Fruit fly (Drosophila melanogaster) whole organism, embryonic: ENCODE results near the gene Rpp14a.
A peak's percentile ranks its signal among the peaks of the same experiment; 100 is the strongest.

ENCODE experiments used
- Adf1 ChIP-seq: fragments of 200-800 bp; sonication (Bioruptor generic); IDR thresholded peaks from 2 replicates; pipeline ENCODE4 v1.3.6; 2022; ENCODE audit warnings: missing biosample characterization, missing genetic modification characterization
- Atf-2 ChIP-seq: fragments of 200-800 bp; sonication (Bioruptor generic); optimal IDR thresholded peaks from 2 replicates; lab custom pipeline; 2016; ENCODE audit warnings: missing biosample characterization, missing genetic modification characterization
- Awh ChIP-seq: fragments of 200-800 bp; sonication (Bioruptor generic); IDR thresholded peaks from 2 replicates; pipeline ENCODE4, ENCODE4 v1.3.6; 2022; ENCODE audit warnings: missing biosample characterization, missing genetic modification characterization
- Bdp1 ChIP-seq: fragments of 200-800 bp; sonication (Bioruptor generic); optimal IDR thresholded peaks from 3 replicates; lab custom pipeline; 2016; ENCODE audit warnings: missing biosample characterization, missing genetic modification characterization
- CG10274 ChIP-seq: fragments of 200-800 bp; sonication (Bioruptor generic); optimal IDR thresholded peaks from 3 replicates; lab custom pipeline; 2017; ENCODE audit warnings: missing biosample characterization, mild to moderate bottlenecking, missing genetic modification characterization
- CG12769 ChIP-seq: fragments of 200-800 bp; sonication (Bioruptor generic); optimal IDR thresholded peaks from 2 replicates; lab custom pipeline; 2019; ENCODE audit warnings: missing biosample characterization, mild to moderate bottlenecking, missing genetic modification characterization, moderate library complexity
- CG13424 ChIP-seq: fragments of 200-800 bp; sonication (Bioruptor generic); optimal IDR thresholded peaks from 2 replicates; lab custom pipeline; 2019; ENCODE audit warnings: missing biosample characterization, mild to moderate bottlenecking, missing genetic modification characterization, moderate library complexity
- CG14860 ChIP-seq: fragments of 200-800 bp; sonication (Bioruptor generic); IDR thresholded peaks from 3 replicates; pipeline ENCODE4 v1.3.6; 2022; ENCODE audit warnings: missing biosample characterization, missing genetic modification characterization; ENCODE audit not compliant: partially characterized antibody
- CG17802 ChIP-seq: fragments of 200-800 bp; sonication (Bioruptor generic); optimal IDR thresholded peaks from 2 replicates; lab custom pipeline; 2018; ENCODE audit warnings: missing biosample characterization, mild to moderate bottlenecking, missing genetic modification characterization, moderate library complexity
- CG2116 ChIP-seq: fragments of 200-800 bp; sonication (Bioruptor generic); optimal IDR thresholded peaks from 3 replicates; lab custom pipeline; 2018; ENCODE audit warnings: missing biosample characterization, mild to moderate bottlenecking, missing genetic modification characterization
- CG31388 ChIP-seq: fragments of 200-800 bp; sonication (Bioruptor generic); optimal IDR thresholded peaks from 2 replicates; lab custom pipeline; 2016; ENCODE audit warnings: missing biosample characterization, missing genetic modification characterization
- CG31441 ChIP-seq: fragments of 200-800 bp; sonication (Bioruptor generic); IDR thresholded peaks from 2 replicates; pipeline ENCODE4 v1.3.6; 2022; ENCODE audit warnings: missing biosample characterization, missing genetic modification characterization
- CG4360 ChIP-seq: fragments of 200-800 bp; sonication (Bioruptor generic); IDR thresholded peaks from 2 replicates; pipeline ENCODE4 v1.3.6; 2022; ENCODE audit warnings: missing biosample characterization, missing genetic modification characterization
- CG4617 ChIP-seq: fragments of 200-800 bp; sonication (Bioruptor generic); optimal IDR thresholded peaks from 3 replicates; lab custom pipeline; 2016; ENCODE audit warnings: missing biosample characterization, missing genetic modification characterization, borderline replicate concordance
- CG4730 ChIP-seq: fragments of 200-800 bp; sonication (Bioruptor generic); IDR thresholded peaks from 2 replicates; pipeline ENCODE4 v1.3.6; 2022; ENCODE audit warnings: missing biosample characterization, missing genetic modification characterization
- CG4820 ChIP-seq: fragments of 200-800 bp; sonication (Bioruptor generic); optimal IDR thresholded peaks from 3 replicates; lab custom pipeline; 2016; ENCODE audit warnings: missing biosample characterization, missing genetic modification characterization
- CG6791 ChIP-seq: fragments of 200-800 bp; sonication (Bioruptor generic); IDR thresholded peaks from 3 replicates; pipeline ENCODE4 v1.3.6; 2022; ENCODE audit warnings: missing biosample characterization, missing genetic modification characterization; ENCODE audit not compliant: partially characterized antibody
- CG8089 ChIP-seq: fragments of 200-800 bp; sonication (Bioruptor generic); optimal IDR thresholded peaks from 3 replicates; lab custom pipeline; 2016; ENCODE audit warnings: missing biosample characterization, missing genetic modification characterization
- CG9609 ChIP-seq: fragments of 200-800 bp; sonication (Bioruptor generic); optimal IDR thresholded peaks from 3 replicates; lab custom pipeline; 2016; ENCODE audit warnings: missing biosample characterization, missing genetic modification characterization
- CTCF ChIP-seq: fragments of 200-800 bp; sonication (Bioruptor generic); optimal IDR thresholded peaks from 2 replicates; lab custom pipeline; 2017; ENCODE audit warnings: missing biosample characterization, mild to moderate bottlenecking, missing genetic modification characterization, moderate library complexity
- ERR ChIP-seq: fragments of 200-800 bp; sonication (Bioruptor generic); optimal IDR thresholded peaks from 2 replicates; lab custom pipeline; 2016; ENCODE audit warnings: missing biosample characterization, missing genetic modification characterization
- Fer3 ChIP-seq: fragments of 200-800 bp; sonication (Bioruptor generic); optimal IDR thresholded peaks from 2 replicates; lab custom pipeline; 2018; ENCODE audit warnings: missing biosample characterization, mild to moderate bottlenecking, missing genetic modification characterization, moderate library complexity
- H15 ChIP-seq: fragments of 200-800 bp; sonication (Bioruptor generic); IDR thresholded peaks from 3 replicates; pipeline ENCODE4 v1.3.6; 2022; ENCODE audit warnings: missing biosample characterization, missing genetic modification characterization
- HLH4C ChIP-seq: fragments of 200-800 bp; sonication (Bioruptor generic); IDR thresholded peaks from 3 replicates; pipeline ENCODE4 v1.3.6; 2022; ENCODE audit warnings: missing biosample characterization, missing genetic modification characterization; ENCODE audit not compliant: partially characterized antibody
- Pdp1 ChIP-seq, 2 experiments: fragments of 200-800 bp; sonication (Bioruptor generic); optimal IDR thresholded peaks; 3 replicates each; lab custom pipeline; 2016; ENCODE audit warnings: missing biosample characterization in 2 of 2, missing genetic modification characterization in 2 of 2, mild to moderate bottlenecking in 1 of 2, moderate library complexity in 1 of 2
- Ptx1 ChIP-seq: fragments of 200-800 bp; sonication (Bioruptor generic); IDR thresholded peaks from 2 replicates; pipeline ENCODE4 v1.3.6; 2022; ENCODE audit warnings: missing biosample characterization, missing genetic modification characterization
- Scr ChIP-seq: fragments of 200-800 bp; sonication (Bioruptor generic); IDR thresholded peaks from 2 replicates; pipeline ENCODE4 v1.3.6; 2022; ENCODE audit warnings: missing biosample characterization, missing genetic modification characterization; ENCODE audit not compliant: partially characterized antibody
- Spps ChIP-seq: fragments of 200-800 bp; sonication (Bioruptor generic); optimal IDR thresholded peaks from 2 replicates; lab custom pipeline; 2018; ENCODE audit warnings: missing biosample characterization, mild to moderate bottlenecking, missing genetic modification characterization
- Vsx1 ChIP-seq: fragments of 200-800 bp; sonication (Bioruptor generic); optimal IDR thresholded peaks from 2 replicates; lab custom pipeline; 2017; ENCODE audit warnings: missing biosample characterization, mild to moderate bottlenecking, missing genetic modification characterization, missing genetic modification reagents
- abd-A ChIP-seq: fragments of 200-800 bp; sonication (Bioruptor generic); optimal IDR thresholded peaks from 3 replicates; lab custom pipeline; 2019; ENCODE audit warnings: missing biosample characterization, mild to moderate bottlenecking, missing genetic modification characterization, moderate library complexity
- ac ChIP-seq: fragments of 200-800 bp; sonication (Bioruptor generic); optimal IDR thresholded peaks from 3 replicates; lab custom pipeline; 2017; ENCODE audit warnings: missing biosample characterization, mild to moderate bottlenecking, missing genetic modification characterization
- bbx ChIP-seq: fragments of 200-800 bp; sonication (Bioruptor generic); IDR thresholded peaks from 2 replicates; pipeline ENCODE4 v1.3.6; 2022; ENCODE audit warnings: missing biosample characterization, missing genetic modification characterization; ENCODE audit not compliant: partially characterized antibody
- cg ChIP-seq: fragments of 200-800 bp; sonication (Bioruptor generic); optimal IDR thresholded peaks from 3 replicates; lab custom pipeline; 2019; ENCODE audit warnings: missing biosample characterization, mild to moderate bottlenecking, missing genetic modification characterization, moderate library complexity
- ci ChIP-seq: fragments of 200-800 bp; sonication (Bioruptor generic); IDR thresholded peaks from 3 replicates; pipeline ENCODE4 v1.3.6; 2022; ENCODE audit warnings: missing biosample characterization, missing genetic modification characterization
- dati ChIP-seq: fragments of 200-800 bp; sonication (Bioruptor generic); IDR thresholded peaks from 2 replicates; pipeline ENCODE4 v1.3.6; 2022; ENCODE audit warnings: missing biosample characterization, missing genetic modification characterization
- ftz-f1 ChIP-seq: fragments of 200-800 bp; sonication (Bioruptor generic); optimal IDR thresholded peaks from 2 replicates; lab custom pipeline; 2016; ENCODE audit warnings: missing biosample characterization, missing genetic modification characterization
- ham ChIP-seq: fragments of 200-800 bp; sonication (Bioruptor generic); IDR thresholded peaks from 2 replicates; pipeline ENCODE4 v1.3.6; 2022; ENCODE audit warnings: missing biosample characterization, missing genetic modification characterization
- hkb ChIP-seq, 2 experiments: fragments of 200-800 bp in 1 of 2; fragments of >200 bp in 1 of 2; sonication (Bioruptor generic) in 1 of 2; IDR thresholded peaks in 1 of 2; optimal IDR thresholded peaks in 1 of 2; 2 replicates each; pipeline versions ENCODE4 v1.3.6 to Lab custom; 2017 to 2022; ENCODE audit warnings: missing biosample characterization in 1 of 2, missing genetic modification characterization in 1 of 2
- kah ChIP-seq: fragments of 200-800 bp; sonication (Bioruptor generic); optimal IDR thresholded peaks from 2 replicates; lab custom pipeline; 2018; ENCODE audit warnings: missing biosample characterization, mild to moderate bottlenecking, missing genetic modification characterization
- ken ChIP-seq: fragments of 200-800 bp; sonication (Bioruptor generic); IDR thresholded peaks from 3 replicates; pipeline ENCODE4 v1.3.6; 2022; ENCODE audit warnings: missing biosample characterization, missing genetic modification characterization
- kni ChIP-seq: fragments of 200-800 bp; sonication (Bioruptor generic); optimal IDR thresholded peaks from 3 replicates; lab custom pipeline; 2017; ENCODE audit warnings: mild to moderate bottlenecking, missing biosample characterization, missing genetic modification reagents, missing genetic modification characterization
- nerfin-2 ChIP-seq: fragments of 200-800 bp; sonication (Bioruptor generic); IDR thresholded peaks from 2 replicates; pipeline ENCODE4 v1.3.6; 2022; ENCODE audit warnings: missing biosample characterization, missing genetic modification characterization; ENCODE audit not compliant: partially characterized antibody
- pnt ChIP-seq: fragments of 200-800 bp; sonication (Bioruptor generic); optimal IDR thresholded peaks from 3 replicates; lab custom pipeline; 2016; ENCODE audit warnings: missing biosample characterization, missing genetic modification characterization
- repo ChIP-seq: fragments of 200-800 bp; sonication (Bioruptor generic); optimal IDR thresholded peaks from 2 replicates; lab custom pipeline; 2016; ENCODE audit warnings: missing biosample characterization, missing genetic modification characterization
- sd ChIP-seq: fragments of 200-800 bp; sonication (Bioruptor generic); optimal IDR thresholded peaks from 3 replicates; lab custom pipeline; 2018; ENCODE audit warnings: missing biosample characterization, mild to moderate bottlenecking, missing genetic modification characterization, moderate library complexity
- sens ChIP-seq: fragments of 200-800 bp; sonication (Bioruptor generic); peaks from one replicate; lab custom pipeline; 2016; ENCODE audit warnings: missing biosample characterization, missing genetic modification characterization
- sob ChIP-seq: fragments of 200-800 bp; sonication (Bioruptor generic); IDR thresholded peaks from 2 replicates; pipeline ENCODE4 v1.3.6; 2022; ENCODE audit warnings: missing biosample characterization, missing genetic modification characterization

The Rpp14a gene

DNA sequence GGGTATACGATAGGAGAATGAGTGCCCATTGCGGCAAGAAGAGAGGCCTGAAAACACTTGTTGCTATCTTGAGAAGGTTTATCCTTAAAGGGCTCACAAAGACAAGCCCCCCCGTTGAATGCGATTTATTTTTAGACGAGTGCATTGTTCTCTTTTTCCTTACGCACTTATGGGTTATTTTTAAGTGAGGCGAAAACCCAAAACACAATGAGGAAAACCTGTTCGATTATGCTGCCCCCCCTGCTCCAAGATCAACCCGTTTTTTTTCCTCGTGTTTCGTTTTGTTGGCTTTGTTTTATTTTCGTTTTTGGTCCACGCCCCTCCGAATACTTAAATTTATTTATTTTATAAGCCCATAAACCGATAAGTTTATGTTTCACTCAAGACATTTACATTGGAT is 3.3 kb downstream of the Rpp14a start (continued):
- TF ChIP-seq CG4617 (GFP tag; lab: Kevin White, UChicago), result no peak

DNA sequence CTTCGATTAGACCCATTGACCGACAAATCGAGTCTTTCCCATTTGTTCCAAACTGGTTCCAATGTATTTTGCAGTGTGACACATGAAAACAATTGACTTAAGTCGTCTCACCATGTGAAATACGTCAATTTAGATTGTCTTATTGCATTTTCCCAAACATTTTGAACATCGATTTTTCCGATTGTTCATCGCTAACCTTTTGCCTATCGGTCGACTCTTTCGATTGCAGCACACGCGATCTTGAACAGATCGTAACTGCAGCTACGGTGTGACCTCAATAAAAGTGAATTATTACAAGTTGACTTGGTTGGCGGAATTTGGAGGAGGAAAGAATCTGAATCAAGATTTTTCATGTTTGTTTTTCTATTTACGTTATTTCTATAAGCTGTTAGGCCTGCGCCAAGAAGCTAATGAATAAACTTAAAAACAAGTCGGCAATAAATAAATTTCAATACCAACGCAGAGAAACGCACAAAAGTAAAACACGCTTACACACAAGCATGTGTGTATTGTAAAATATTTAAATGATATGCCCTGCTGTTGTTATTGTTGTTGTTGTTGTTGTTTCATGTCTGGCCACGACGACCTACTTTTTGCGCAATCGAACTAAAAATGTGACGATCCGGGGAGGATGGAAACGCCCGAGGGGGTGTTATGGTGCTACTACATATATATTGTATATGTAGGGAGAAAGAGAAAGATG is 3.9 kb downstream of the Rpp14a start:
- TF ChIP-seq CG12769 (tag; lab: Kevin White, UChicago), result peak; percentile 75
- 0 out of 2 replicates have a peak, but pooled peaks have one; percentile 30 for TF ChIP-seq Scr (GFP tag; lab: Robert Waterston, UW)
- TF ChIP-seq CG13424, result no peak
- TF ChIP-seq Awh (GFP tag; lab: Robert Waterston, UW), result no peak
- TF ChIP-seq cg (GFP tag; lab: Kevin White, UChicago), result peak; percentile 77
- TF ChIP-seq ERR (GFP tag; lab: Kevin White, UChicago), result no peak
- peak; percentile 19 for TF ChIP-seq CG2116 (GFP tag; lab: Kevin White, UChicago)
- peak; percentile 47; the same call in 1 of the 2 replicates for TF ChIP-seq nerfin-2
- no peak for TF ChIP-seq sob
- TF ChIP-seq ac, result no peak
- peak; percentile 18 for TF ChIP-seq sens
- no peak for TF ChIP-seq Fer3 (tag; lab: Kevin White, UChicago)
- peak; percentile 52 for TF ChIP-seq ftz-f1 (GFP tag; lab: Kevin White, UChicago)
- TF ChIP-seq Spps (tag; lab: Kevin White, UChicago), result no peak
- no peak for TF ChIP-seq Bdp1 (GFP tag; lab: Kevin White, UChicago)
- no peak for TF ChIP-seq kah
- TF ChIP-seq kni (GFP tag; lab: Kevin White, UChicago), result peak; percentile 76
- peak in 1 of 2 experiments; percentile 88 for TF ChIP-seq Pdp1 (GFP tag; optimal IDR thresholded peaks at IDR 0.05; lab: Kevin White, UChicago)
- peak; percentile 86 for TF ChIP-seq CG4360
- TF ChIP-seq CG17802 (tag; lab: Kevin White, UChicago), result no peak
- TF ChIP-seq CTCF (GFP tag; lab: Kevin White, UChicago), result no peak
- TF ChIP-seq ci (GFP tag; lab: Robert Waterston, UW), result peak; percentile 19; the same call in 1 of the 3 replicates
- no peak for TF ChIP-seq pnt
- TF ChIP-seq Ptx1 (GFP tag; lab: Robert Waterston, UW), result no peak
- peak; percentile 90 for TF ChIP-seq abd-A (tag; lab: Kevin White, UChicago)
- no peak for TF ChIP-seq CG8089 (GFP tag; lab: Kevin White, UChicago)
- peak; percentile 50; the same call in 2 of the 3 replicates for TF ChIP-seq HLH4C (GFP tag; lab: Robert Waterston, UW)
- no peak for TF ChIP-seq CG10274 (GFP tag; lab: Kevin White, UChicago)
- no peak for TF ChIP-seq Adf1 (GFP tag; lab: Robert Waterston, UW)
- TF ChIP-seq CG9609 (GFP tag; lab: Kevin White, UChicago), result no peak
- TF ChIP-seq H15 (GFP tag; lab: Robert Waterston, UW), result no peak
- TF ChIP-seq CG4820 (GFP tag; lab: Kevin White, UChicago), result no peak
- TF ChIP-seq CG6791 (GFP tag; lab: Robert Waterston, UW), result peak; percentile 64; the same call in 1 of the 3 replicates
- TF ChIP-seq hkb (optimal IDR thresholded peaks at IDR 0.05; lab: Kevin White, UChicago), result no peak
- no peak for TF ChIP-seq hkb (GFP tag; IDR thresholded peaks at IDR 0.05; lab: Robert Waterston, UW)
- peak; percentile 47; the same call in 1 of the 2 replicates for TF ChIP-seq bbx (GFP tag; lab: Robert Waterston, UW)
- no peak for TF ChIP-seq CG4730 (GFP tag; lab: Robert Waterston, UW)
- peak; percentile 83 for TF ChIP-seq sd (tag; lab: Kevin White, UChicago)
- no peak for TF ChIP-seq CG31388
- TF ChIP-seq ham (GFP tag; lab: Robert Waterston, UW), result no peak
- TF ChIP-seq repo (GFP tag; lab: Kevin White, UChicago), result no peak
- TF ChIP-seq CG31441 (GFP tag; lab: Robert Waterston, UW), result no peak
- TF ChIP-seq Atf-2, result no peak
- TF ChIP-seq CG14860 (GFP tag; lab: Robert Waterston, UW), result peak; percentile 46; the same call in 2 of the 3 replicates
- no peak for TF ChIP-seq dati
- TF ChIP-seq Vsx1 (GFP tag; lab: Kevin White, UChicago), result peak; percentile 15
- TF ChIP-seq ken (GFP tag; lab: Robert Waterston, UW), result 0 out of 3 replicates have a peak, but pooled peaks have one; percentile 26
